Worm (Caenorhabditis elegans) whole organism, L4 larva: ENCODE measurements around the gene W09G12.10.

ENCODE experiments used
- F10B5.3 ChIP-seq: sonication (generic microtip); optimal IDR thresholded peaks from 2 replicates; lab custom pipeline; 2016; ENCODE audit warnings: mild to moderate bottlenecking, missing genetic modification characterization, missing compliant biosample characterization
- T26A8.4 ChIP-seq: fragments of 200-800 bp; sonication (Bioruptor generic); IDR thresholded peaks from 2 replicates; pipeline ENCODE4 v1.3.6; 2022; ENCODE audit warnings: missing genetic modification characterization, missing compliant biosample characterization
- Y48G9A.11 ChIP-seq: fragments of 200-800 bp; sonication (Bioruptor generic); IDR thresholded peaks from 2 replicates; pipeline ENCODE4 v1.3.6; 2022; ENCODE audit warnings: missing genetic modification reagents, missing genetic modification characterization, missing compliant biosample characterization
- aly-2 ChIP-seq: sonication (generic microtip); optimal IDR thresholded peaks from 2 replicates; lab custom pipeline; 2018; ENCODE audit warnings: missing biosample characterization, missing genetic modification characterization
- ceh-20 ChIP-seq: fragments of 200-800 bp; sonication (Bioruptor generic); IDR thresholded peaks from 2 replicates; pipeline ENCODE4 v1.3.6; 2022; ENCODE audit warnings: missing genetic modification reagents, missing genetic modification characterization, missing compliant biosample characterization
- ceh-32 ChIP-seq: sonication (generic microtip); optimal IDR thresholded peaks from 2 replicates; lab custom pipeline; 2016; ENCODE audit warnings: mild to moderate bottlenecking, missing genetic modification characterization, missing compliant biosample characterization; ENCODE audit not compliant: poor library complexity
- daf-16 ChIP-seq, 3 experiments: sonication (generic microtip); optimal IDR thresholded peaks; 2 replicates each; lab custom pipeline; 2016 to 2017; ENCODE audit warnings: missing genetic modification characterization in 3 of 3, missing genetic modification reagents in 3 of 3, mild to moderate bottlenecking in 2 of 3, missing compliant biosample characterization in 2 of 3, missing biosample characterization in 1 of 3, moderate library complexity in 1 of 3
- dmd-6 ChIP-seq: fragments of 200-800 bp; sonication (Bioruptor generic); IDR thresholded peaks from 2 replicates; pipeline ENCODE4 v1.3.6; 2022; ENCODE audit warnings: missing genetic modification reagents, missing genetic modification characterization, missing compliant biosample characterization
- dpl-1 ChIP-seq: fragments of 150-350 bp; optimal IDR thresholded peaks from 2 replicates; lab custom pipeline; 2014; ENCODE audit warnings: missing biosample characterization, missing genetic modification reagents, missing genetic modification characterization
- duxl-1 ChIP-seq: sonication (generic microtip); optimal IDR thresholded peaks from 2 replicates; lab custom pipeline; 2016; ENCODE audit warnings: mild to moderate bottlenecking, missing genetic modification characterization, moderate library complexity, missing compliant biosample characterization; ENCODE audit not compliant: poor library complexity
- egl-43 ChIP-seq: fragments of 200-800 bp; sonication (Bioruptor generic); IDR thresholded peaks from 2 replicates; pipeline ENCODE4 v1.3.6; 2022; ENCODE audit warnings: missing genetic modification reagents, missing genetic modification characterization, missing compliant biosample characterization
- fos-1 ChIP-seq: fragments of 150-350 bp; optimal IDR thresholded peaks from 2 replicates; lab custom pipeline; 2014; ENCODE audit warnings: missing biosample characterization, missing genetic modification characterization
- gei-8 ChIP-seq: fragments of 200-800 bp; sonication (Bioruptor generic); optimal IDR thresholded peaks from 2 replicates; lab custom pipeline; 2018; ENCODE audit warnings: mild to moderate bottlenecking, missing genetic modification characterization, missing compliant biosample characterization
- hif-1 ChIP-seq, 2 experiments: sonication (generic microtip); optimal IDR thresholded peaks; 2 replicates each; lab custom pipeline; 2016 to 2017; ENCODE audit warnings: missing compliant biosample characterization in 2 of 2, missing genetic modification characterization in 2 of 2, missing genetic modification reagents in 2 of 2, missing genotype in 2 of 2, mild to moderate bottlenecking in 1 of 2
- lim-7 ChIP-seq: fragments of 200-800 bp; sonication (Bioruptor generic); IDR thresholded peaks from 2 replicates; pipeline ENCODE4 v1.3.6; 2022; ENCODE audit warnings: missing genetic modification characterization, missing compliant biosample characterization
- lin-15B ChIP-seq: fragments of 150-350 bp; sonication (generic microtip); optimal IDR thresholded peaks from 3 replicates; lab custom pipeline; 2014; ENCODE audit warnings: missing biosample characterization, missing genetic modification characterization
- lin-39 ChIP-seq: fragments of 150-350 bp; optimal IDR thresholded peaks from 2 replicates; lab custom pipeline; 2014; ENCODE audit warnings: missing biosample characterization, missing genetic modification reagents, missing genetic modification characterization
- madf-9 ChIP-seq: fragments of 200-800 bp; sonication (Bioruptor generic); conservative IDR thresholded peaks from 2 replicates; pipeline ENCODE4 v1.3.6; 2022; ENCODE audit warnings: missing genetic modification reagents, missing genetic modification characterization, missing compliant biosample characterization
- mdt-29 ChIP-seq: fragments of 200-800 bp; sonication (Bioruptor generic); IDR thresholded peaks from 2 replicates; pipeline ENCODE4 v1.3.6; 2022; ENCODE audit warnings: missing genetic modification reagents, missing genetic modification characterization, missing compliant biosample characterization
- mes-2 ChIP-seq: sonication (generic microtip); optimal IDR thresholded peaks from 2 replicates; lab custom pipeline; 2016; ENCODE audit warnings: missing genotype, mild to moderate bottlenecking, missing genetic modification characterization, missing compliant biosample characterization; ENCODE audit not compliant: poor library complexity, severe bottlenecking
- nhr-10 ChIP-seq: fragments of 150-350 bp; optimal IDR thresholded peaks from 2 replicates; lab custom pipeline; 2014; ENCODE audit warnings: missing biosample characterization, missing genetic modification characterization
- nhr-11 ChIP-seq: fragments of 150-350 bp; optimal IDR thresholded peaks from 2 replicates; lab custom pipeline; 2014; ENCODE audit warnings: missing biosample characterization, missing genetic modification characterization
- nhr-28 ChIP-seq: fragments of 150-350 bp; optimal IDR thresholded peaks from 2 replicates; lab custom pipeline; 2014; ENCODE audit warnings: missing biosample characterization, missing genetic modification characterization
- nhr-77 ChIP-seq: fragments of 150-350 bp; optimal IDR thresholded peaks from 2 replicates; lab custom pipeline; 2014; ENCODE audit warnings: missing biosample characterization, missing genetic modification characterization
- pqm-1 ChIP-seq: sonication (generic microtip); optimal IDR thresholded peaks from 2 replicates; lab custom pipeline; 2017; ENCODE audit warnings: missing biosample characterization, missing genetic modification characterization
- rbr-2 ChIP-seq: sonication (generic microtip); optimal IDR thresholded peaks from 2 replicates; lab custom pipeline; 2016; ENCODE audit warnings: missing genotype, missing genetic modification characterization, missing compliant biosample characterization
- saeg-2 ChIP-seq: fragments of 200-800 bp; sonication (Bioruptor generic); IDR thresholded peaks from 2 replicates; pipeline ENCODE4 v1.3.6; 2022; ENCODE audit warnings: missing genetic modification reagents, missing genetic modification characterization, missing compliant biosample characterization
- tag-97 ChIP-seq: fragments of 200-800 bp; sonication (Bioruptor generic); IDR thresholded peaks from 2 replicates; pipeline ENCODE4 v1.3.6; 2022; ENCODE audit warnings: missing genetic modification characterization, missing compliant biosample characterization
- tra-1 ChIP-seq: fragments of 200-800 bp; sonication (Bioruptor generic); IDR thresholded peaks from 2 replicates; pipeline ENCODE4 v1.3.6; 2022; ENCODE audit warnings: missing genetic modification reagents, missing genetic modification characterization, missing compliant biosample characterization
- unc-62 ChIP-seq, 3 experiments: fragments of 150-350 bp in 1 of 3; sonication (generic microtip); optimal IDR thresholded peaks in 2 of 3; peaks in 1 of 3; 1 replicate in 1 of 3; 2 replicates in 2 of 3; lab custom pipeline; 2014 to 2017; ENCODE audit warnings: missing biosample characterization in 3 of 3, missing genetic modification characterization in 3 of 3, missing genetic modification reagents in 3 of 3, missing genotype in 1 of 3
- zip-11 ChIP-seq: fragments of 200-800 bp; sonication (Bioruptor generic); IDR thresholded peaks from 2 replicates; pipeline ENCODE4 v1.3.6; 2022; ENCODE audit warnings: missing genetic modification characterization, missing compliant biosample characterization
- zip-2 ChIP-seq: fragments of 150-350 bp; optimal IDR thresholded peaks from 2 replicates; lab custom pipeline; 2014; ENCODE audit warnings: missing biosample characterization, missing genetic modification characterization

W09G12.10 gene

ce11 chrIV:1261930-1262329, 40.8 kb upstream of the W09G12.10 start:
- TF ChIP-seq unc-62 (GFP tag; optimal IDR thresholded peaks at IDR 0.05 in 1 of 2; lab: Kevin White, UChicago): peak in 1 of 2 experiments; percentile 97
- no peak for TF ChIP-seq unc-62 (tag; optimal IDR thresholded peaks at IDR 0.05; lab: Kevin White, UChicago)
- no peak for TF ChIP-seq tag-97 (GFP tag; lab: Robert Waterston, UW)

ce11 chrIV:1261024-1261423, 39.9 kb upstream of the W09G12.10 start, which contains the start of gene clec-169:
TSS of gene clec-169 (plus strand) at chrIV:1261324.
- TF ChIP-seq saeg-2 (GFP tag; lab: Robert Waterston, UW) (no peak), pqm-1 (tag; lab: Kevin White, UChicago) (peak; percentile 25), mes-2 (tag; lab: Kevin White, UChicago) (no peak), F10B5.3 (tag; lab: Kevin White, UChicago) (no peak), unc-62 (GFP tag; optimal IDR thresholded peaks at IDR 0.05 in 1 of 2; lab: Kevin White, UChicago) (peak in 1 of 2 experiments; percentile 15), unc-62 (tag; optimal IDR thresholded peaks at IDR 0.05; lab: Kevin White, UChicago) (no peak), nhr-28 (tag; lab: Kevin White, UChicago) (peak; percentile 20), dmd-6 (0 out of 2 replicates have a peak, but pooled peaks have one; percentile 25)

- no peak for TF ChIP-seq lin-39
- TF ChIP-seq daf-16 (GFP tag; optimal IDR thresholded peaks at IDR 0.05; lab: Kevin White, UChicago): no peak
- no peak for TF ChIP-seq daf-16 (tag; optimal IDR thresholded peaks at IDR 0.05; lab: Kevin White, UChicago)
- TF ChIP-seq madf-9 (GFP tag; lab: Robert Waterston, UW): no peak
- TF ChIP-seq Y48G9A.11 (GFP tag; lab: Robert Waterston, UW): 0 out of 2 replicates have a peak, but pooled peaks have one; percentile 44
- TF ChIP-seq nhr-11 (tag; lab: Kevin White, UChicago): no peak
- no peak for TF ChIP-seq mes-2 (tag; lab: Kevin White, UChicago)
- TF ChIP-seq lim-7 (GFP tag; lab: Robert Waterston, UW): 0 out of 2 replicates have a peak, but pooled peaks have one; percentile 17
- TF ChIP-seq aly-2 (tag; lab: Kevin White, UChicago): no peak
- no peak for TF ChIP-seq egl-43
- TF ChIP-seq lin-15B (tag; lab: Kevin White, UChicago): no peak
Measured at ce11 chrIV:1260474-1260873, 39.4 kb upstream of the W09G12.10 start.

ce11 chrIV:1256723-1257122, 35.6 kb upstream of the W09G12.10 start, which contains the start of gene clec-168:
TSS of gene clec-168 (plus strand) at chrIV:1256969.
- no peak for TF ChIP-seq zip-2 (tag; lab: Kevin White, UChicago)
- TF ChIP-seq nhr-77: peak; percentile 12
- TF ChIP-seq rbr-2: no peak
- TF ChIP-seq dmd-6: peak; percentile 72
- peak; percentile 87 for TF ChIP-seq nhr-28 (tag; lab: Kevin White, UChicago)
- TF ChIP-seq hif-1 (tag; optimal IDR thresholded peaks at IDR 0.05; lab: Kevin White, UChicago): no peak
- TF ChIP-seq nhr-10 (tag; lab: Kevin White, UChicago): no peak
- TF ChIP-seq pqm-1 (tag; lab: Kevin White, UChicago): peak; percentile 61
- TF ChIP-seq zip-11 (GFP tag; lab: Robert Waterston, UW): no peak
- no peak for TF ChIP-seq mdt-29 (GFP tag; lab: Robert Waterston, UW)

- TF ChIP-seq ceh-32 (tag; lab: Kevin White, UChicago) (no peak), T26A8.4 (no peak), unc-62 (GFP tag; optimal IDR thresholded peaks at IDR 0.05 in 1 of 2; lab: Kevin White, UChicago) (peak in 1 of 2 experiments; percentile 1), unc-62 (tag; optimal IDR thresholded peaks at IDR 0.05; lab: Kevin White, UChicago) (no peak)
- TF ChIP-seq, all 104 proteins: peak for 1
Measured at ce11 chrIV:1255632-1256031, 34.5 kb upstream of the W09G12.10 start, which contains the start of gene clec-167. TSS of gene clec-167 (minus strand) at chrIV:1255732.

- TF ChIP-seq fos-1 (tag; lab: Kevin White, UChicago) (no peak), dpl-1 (no peak), gei-8 (no peak), ceh-20 (no peak), zip-11 (GFP tag; lab: Robert Waterston, UW) (no peak), tra-1 (GFP tag; lab: Robert Waterston, UW) (no peak), duxl-1 (tag; lab: Kevin White, UChicago) (no peak)
- TF ChIP-seq, all 104 proteins: peak for 0
Measured at ce11 chrIV:1251242-1251911, 30.3 kb upstream of the W09G12.10 start, which contains the start of the genes clec-166 and F38A1.6. TSS of gene clec-166 (minus strand) at chrIV:1251342. TSS of gene F38A1.6 (plus strand) at chrIV:1251861.
